Worm (Caenorhabditis elegans): ENCODE results near the gene gap-2.

ce11 chrX:9551112-9551511, 78.8 kb downstream of the gap-2 start:
- no peak for TF ChIP-seq hsf-1 (GFP tag; IDR thresholded peaks at IDR 0.05)
- no peak for TF ChIP-seq F39B2.1 (GFP tag; IDR thresholded peaks at IDR 0.05)
- TF ChIP-seq Y79H2A.3 (GFP tag; conservative IDR thresholded peaks at IDR 0.05): no peak
- no peak for TF ChIP-seq nfya-1 (tag; optimal IDR thresholded peaks at IDR 0.05; ENCODE audit: borderline replicate concordance, insufficient read depth)
- peak; percentile 24 for TF ChIP-seq nhr-90 (tag; optimal IDR thresholded peaks at IDR 0.05)
- TF ChIP-seq snpc-4 (GFP tag; optimal IDR thresholded peaks at IDR 0.05): no peak
- peak in 2 of 4 experiments; percentile 26 to 39 for TF ChIP-seq snpc-4 (tag; optimal IDR thresholded peaks at IDR 0.05)
- no peak for TF ChIP-seq dpl-1 (GFP tag; optimal IDR thresholded peaks at IDR 0.05)
